Worm (Caenorhabditis elegans): ENCODE data around the gene sma-6.

sma-6 gene

DNA sequence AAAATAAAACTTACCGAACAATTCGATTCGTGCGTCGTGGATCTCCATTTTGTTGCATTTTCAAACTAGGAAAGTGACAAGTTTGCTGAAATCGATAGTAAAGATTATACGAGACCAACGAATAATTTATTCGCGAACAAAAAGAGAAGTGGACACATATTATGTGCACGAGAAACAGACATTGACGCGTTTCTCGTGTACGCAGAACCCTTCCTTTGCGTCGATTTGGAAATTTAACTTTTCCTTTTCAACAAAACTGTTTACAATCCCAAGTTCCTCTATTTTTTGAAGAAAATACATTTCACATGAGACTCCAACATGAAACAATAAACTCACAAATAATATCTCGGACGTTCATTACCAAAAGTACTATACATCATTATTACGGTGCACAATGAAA, 36.5 kb downstream of the sma-6 start, which contains the start of gene K10B2.4:
Gene K10B2.4 (minus strand): TSS at position 138 of the 400 bp plus-strand sequence.
- no peak for TF ChIP-seq tbx-37 (GFP tag; conservative IDR thresholded peaks at IDR 0.05)
- peak; percentile 1 for TF ChIP-seq F13C5.2 (tag; optimal IDR thresholded peaks at IDR 0.05)

- no peak for TF ChIP-seq hmg-4 (GFP tag; optimal IDR thresholded peaks at IDR 0.05)
- no peak for TF ChIP-seq aly-1 (tag; optimal IDR thresholded peaks at IDR 0.05)
- no peak for TF ChIP-seq tbx-11 (GFP tag; IDR thresholded peaks at IDR 0.05)
- no peak for TF ChIP-seq flt-1 (GFP tag; IDR thresholded peaks at IDR 0.05)
- no peak for TF ChIP-seq sea-1 (GFP tag; conservative IDR thresholded peaks at IDR 0.05)
- no peak for TF ChIP-seq hmbx-1 (tag; optimal IDR thresholded peaks at IDR 0.05)
- TF ChIP-seq B0310.2 (tag; optimal IDR thresholded peaks at IDR 0.05), result no peak
- TF ChIP-seq ceh-13 (GFP tag; optimal IDR thresholded peaks at IDR 0.05), result no peak
- TF ChIP-seq F13C5.2 (tag; optimal IDR thresholded peaks at IDR 0.05), result no peak
- TF ChIP-seq scrt-1 (GFP tag; IDR thresholded peaks at IDR 0.05), result no peak
- no peak for TF ChIP-seq tbx-37 (GFP tag; conservative IDR thresholded peaks at IDR 0.05)
- TF ChIP-seq ets-7 (tag; optimal IDR thresholded peaks at IDR 0.05), result no peak
- no peak for TF ChIP-seq ama-1 (optimal IDR thresholded peaks at IDR 0.05)
Observed at ce11 chrII:6365237-6365815, 41.0 kb downstream of the sma-6 start, which contains the start of the genes ani-2 and clec-88. Gene ani-2, minus strand, starts transcription at chrII:6365367. Gene clec-88, plus strand, starts transcription at chrII:6365722.

DNA sequence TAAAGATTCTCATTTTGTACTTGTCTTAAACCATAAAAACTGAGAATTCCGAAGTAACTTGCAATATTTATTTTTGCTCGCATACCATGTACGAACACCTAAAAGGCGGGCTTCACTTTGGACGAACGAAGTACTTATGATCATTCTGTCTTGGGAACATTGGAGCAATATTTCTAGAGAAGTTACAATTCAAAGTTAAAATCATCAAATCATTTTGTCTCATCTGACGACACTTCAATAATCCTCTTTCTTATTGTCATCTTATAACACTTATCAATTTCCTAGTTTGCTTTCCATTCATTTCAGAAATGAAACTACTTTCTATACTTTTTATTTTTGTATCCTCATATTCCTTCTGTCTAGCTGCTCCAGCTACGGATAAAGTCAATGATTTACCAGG, 42.4 kb downstream of the sma-6 start, which contains the start of gene ctsa-4.1:
Gene ctsa-4.1 (plus strand): TSS at position 301 of the 400 bp plus-strand sequence.
- TF ChIP-seq ets-7 (tag; optimal IDR thresholded peaks at IDR 0.05) (no peak), aly-1 (tag; optimal IDR thresholded peaks at IDR 0.05) (no peak), B0310.2 (tag; optimal IDR thresholded peaks at IDR 0.05) (no peak), ceh-36 (tag; optimal IDR thresholded peaks at IDR 0.05) (no peak), hnd-1 (tag; optimal IDR thresholded peaks at IDR 0.05) (no peak), hmbx-1 (tag; optimal IDR thresholded peaks at IDR 0.05) (no peak), tbx-11 (GFP tag; IDR thresholded peaks at IDR 0.05) (no peak), ceh-13 (GFP tag; optimal IDR thresholded peaks at IDR 0.05) (no peak), tra-4 (tag; optimal IDR thresholded peaks at IDR 0.05) (no peak), flt-1 (GFP tag; IDR thresholded peaks at IDR 0.05) (no peak)

DNA sequence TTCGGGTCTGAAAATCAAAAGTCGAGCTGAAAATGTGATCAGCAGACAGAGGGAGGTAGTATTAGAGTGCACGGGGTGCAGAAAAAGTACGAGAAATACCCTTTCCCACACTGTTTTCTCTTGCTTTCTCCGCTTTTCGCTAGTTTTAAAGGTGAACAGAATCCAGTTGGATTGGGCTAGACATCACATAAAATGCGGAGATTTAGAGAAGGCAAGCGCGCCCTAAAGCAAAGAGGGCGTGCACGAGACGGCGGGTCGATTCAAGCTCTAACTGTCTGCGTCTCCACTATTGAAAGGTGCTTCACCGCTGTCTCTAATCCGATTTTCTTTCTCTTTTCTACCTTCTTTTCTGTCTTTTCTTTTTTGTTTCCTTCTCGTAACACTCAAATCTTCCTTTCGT, 45.8 kb downstream of the sma-6 start:
- TF ChIP-seq ets-7 (tag; optimal IDR thresholded peaks at IDR 0.05) (no peak), F13C5.2 (tag; optimal IDR thresholded peaks at IDR 0.05) (no peak), ama-1 (optimal IDR thresholded peaks at IDR 0.05) (no peak), flt-1 (GFP tag; IDR thresholded peaks at IDR 0.05) (no peak), ceh-36 (tag; optimal IDR thresholded peaks at IDR 0.05) (peak; percentile 27), pes-1 (GFP tag; IDR thresholded peaks at IDR 0.05) (no peak), aly-1 (tag; optimal IDR thresholded peaks at IDR 0.05) (no peak), hmg-4 (GFP tag; optimal IDR thresholded peaks at IDR 0.05) (peak; percentile 50), sea-1 (GFP tag; conservative IDR thresholded peaks at IDR 0.05) (no peak), ceh-13 (GFP tag; optimal IDR thresholded peaks at IDR 0.05) (no peak), tra-4 (tag; optimal IDR thresholded peaks at IDR 0.05) (no peak), tbx-37 (GFP tag; conservative IDR thresholded peaks at IDR 0.05) (no peak), tbx-11 (GFP tag; IDR thresholded peaks at IDR 0.05) (no peak), scrt-1 (GFP tag; IDR thresholded peaks at IDR 0.05) (no peak), B0310.2 (tag; optimal IDR thresholded peaks at IDR 0.05) (no peak), hmbx-1 (tag; optimal IDR thresholded peaks at IDR 0.05) (no peak)

DNA sequence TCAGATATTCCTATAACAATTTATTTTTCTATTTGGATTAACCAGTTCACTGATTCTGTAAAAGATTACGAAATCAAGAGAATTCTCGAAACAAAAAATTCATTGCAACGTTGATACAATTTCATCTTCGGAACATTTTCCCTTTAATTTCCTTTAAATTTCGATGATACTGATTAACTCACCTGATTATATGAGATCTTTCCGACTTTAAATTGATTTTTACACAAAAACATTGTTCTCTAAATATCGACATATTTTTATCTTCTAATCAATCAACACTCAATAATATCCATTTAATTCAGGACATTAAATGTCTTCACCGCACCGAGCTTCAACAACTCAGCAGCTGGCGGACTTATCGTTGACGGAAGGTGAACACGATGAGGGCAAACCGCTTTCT, 46.7 kb downstream of the sma-6 start, which contains the start of gene lin-23:
Gene lin-23 (plus strand): TSS at position 301 of the 400 bp plus-strand sequence.
- TF ChIP-seq hmbx-1 (tag; optimal IDR thresholded peaks at IDR 0.05) (no peak), F13C5.2 (tag; optimal IDR thresholded peaks at IDR 0.05) (no peak), pes-1 (GFP tag; IDR thresholded peaks at IDR 0.05) (no peak), hnd-1 (tag; optimal IDR thresholded peaks at IDR 0.05) (no peak), ets-7 (tag; optimal IDR thresholded peaks at IDR 0.05) (no peak), ceh-13 (GFP tag; optimal IDR thresholded peaks at IDR 0.05) (no peak), tbx-11 (GFP tag; IDR thresholded peaks at IDR 0.05) (no peak), tbx-37 (GFP tag; conservative IDR thresholded peaks at IDR 0.05) (no peak), aly-1 (tag; optimal IDR thresholded peaks at IDR 0.05) (no peak), ama-1 (optimal IDR thresholded peaks at IDR 0.05) (no peak), ceh-36 (tag; optimal IDR thresholded peaks at IDR 0.05) (no peak), sea-1 (GFP tag; conservative IDR thresholded peaks at IDR 0.05) (no peak), B0310.2 (tag; optimal IDR thresholded peaks at IDR 0.05) (no peak), scrt-1 (GFP tag; IDR thresholded peaks at IDR 0.05) (no peak), tra-4 (tag; optimal IDR thresholded peaks at IDR 0.05) (no peak), hmg-4 (GFP tag; optimal IDR thresholded peaks at IDR 0.05) (no peak), flt-1 (GFP tag; IDR thresholded peaks at IDR 0.05) (no peak)

- TF ChIP-seq hnd-1 (tag; optimal IDR thresholded peaks at IDR 0.05), result no peak
- no peak for TF ChIP-seq hmbx-1 (tag; optimal IDR thresholded peaks at IDR 0.05)
- no peak for TF ChIP-seq aly-1 (tag; optimal IDR thresholded peaks at IDR 0.05)
- no peak for TF ChIP-seq sea-1 (GFP tag; conservative IDR thresholded peaks at IDR 0.05)
- TF ChIP-seq pes-1 (GFP tag; IDR thresholded peaks at IDR 0.05), result no peak
- TF ChIP-seq tbx-11 (GFP tag; IDR thresholded peaks at IDR 0.05), result no peak
- no peak for TF ChIP-seq F13C5.2 (tag; optimal IDR thresholded peaks at IDR 0.05)
- no peak for TF ChIP-seq tbx-37 (GFP tag; conservative IDR thresholded peaks at IDR 0.05)
- no peak for TF ChIP-seq ama-1 (optimal IDR thresholded peaks at IDR 0.05)
- no peak for TF ChIP-seq hmg-4 (GFP tag; optimal IDR thresholded peaks at IDR 0.05)
Observed at ce11 chrII:6373361-6373760, 49.1 kb downstream of the sma-6 start.

- TF ChIP-seq tra-4 (tag; optimal IDR thresholded peaks at IDR 0.05) (no peak), F13C5.2 (tag; optimal IDR thresholded peaks at IDR 0.05) (no peak), pes-1 (GFP tag; IDR thresholded peaks at IDR 0.05) (no peak), aly-1 (tag; optimal IDR thresholded peaks at IDR 0.05) (no peak), ets-7 (tag; optimal IDR thresholded peaks at IDR 0.05) (no peak), tbx-11 (GFP tag; IDR thresholded peaks at IDR 0.05) (no peak), hmbx-1 (tag; optimal IDR thresholded peaks at IDR 0.05) (no peak), ceh-13 (GFP tag; optimal IDR thresholded peaks at IDR 0.05) (no peak), ama-1 (optimal IDR thresholded peaks at IDR 0.05) (no peak), hmg-4 (GFP tag; optimal IDR thresholded peaks at IDR 0.05) (no peak), hnd-1 (tag; optimal IDR thresholded peaks at IDR 0.05) (no peak)
Observed at ce11 chrII:6374646-6375045, 50.4 kb downstream of the sma-6 start.
